Comparison of ENCODE assay signal across 5 worm cellular contexts in the genomic region with DNA sequence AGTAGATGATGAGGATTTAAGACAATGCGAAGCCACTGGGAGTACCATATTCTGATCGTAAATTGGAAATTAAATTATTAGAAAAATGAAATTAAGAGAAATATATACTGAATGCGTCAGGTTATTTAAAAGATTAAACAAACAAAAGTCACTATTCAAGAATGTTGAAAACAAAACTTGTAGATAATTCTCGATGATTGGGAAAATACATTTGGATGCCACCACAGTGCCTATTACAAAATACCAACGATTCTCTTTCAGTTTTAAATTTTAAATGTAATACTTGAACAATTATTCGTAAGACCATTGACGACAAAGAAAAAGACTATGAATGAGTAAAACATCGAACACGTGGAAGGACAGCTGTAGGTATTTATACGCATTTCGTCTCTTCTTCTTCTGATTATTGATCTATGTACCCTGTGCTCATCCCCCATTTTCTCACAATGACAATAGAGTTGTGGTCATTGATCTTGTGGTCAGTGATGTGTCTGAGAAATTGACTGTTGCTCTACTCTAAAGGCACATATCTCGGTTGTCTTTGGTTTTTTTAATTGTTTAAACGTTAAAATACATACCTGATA.
TF ChIP-seq lines count a peak whose summit lies in the region.

Gene C09B8.4, minus strand, starts transcription at position 51 of the 584 bp plus-strand sequence.

TF ChIP-seq in whole organism, L1 larva, 84 proteins besides CTCF, POLR2A, EP300 and RAD21 (continues in another document):
- no peak for TF ChIP-seq sptf-1 (tag; optimal IDR thresholded peaks at IDR 0.05; lab: Kevin White, UChicago)
- no peak for TF ChIP-seq mef-2 (tag; optimal IDR thresholded peaks at IDR 0.05; lab: Kevin White, UChicago)
- peak; percentile 87 for TF ChIP-seq nhr-71 (tag; optimal IDR thresholded peaks at IDR 0.05; lab: Kevin White, UChicago)
- no peak for TF ChIP-seq swsn-7 (tag; optimal IDR thresholded peaks at IDR 0.05; lab: Kevin White, UChicago)
- peak; percentile 47 for TF ChIP-seq xbp-1 (tag; optimal IDR thresholded peaks at IDR 0.05; lab: Kevin White, UChicago)
- no peak for TF ChIP-seq hlh-17 (GFP tag; optimal IDR thresholded peaks at IDR 0.05; lab: Kevin White, UChicago; ENCODE audit: borderline replicate concordance)
- no peak for TF ChIP-seq efl-1 (optimal IDR thresholded peaks at IDR 0.05; lab: Kevin White, UChicago)
- TF ChIP-seq efl-1 (GFP tag; optimal IDR thresholded peaks at IDR 0.05 in 1 of 2; lab: Kevin White, UChicago): no peak
- TF ChIP-seq lin-14 (GFP tag; optimal IDR thresholded peaks at IDR 0.05; lab: Kevin White, UChicago): peak; percentile 55
- TF ChIP-seq nhr-20 (tag; optimal IDR thresholded peaks at IDR 0.05; lab: Kevin White, UChicago): peak; percentile 63
- TF ChIP-seq aha-1 (tag; optimal IDR thresholded peaks at IDR 0.05; lab: Kevin White, UChicago): no peak
- TF ChIP-seq dsc-1 (tag; optimal IDR thresholded peaks at IDR 0.05; lab: Kevin White, UChicago): peak; percentile 44
- peak; percentile 38; the same call in 1 of the 2 replicates for TF ChIP-seq nhr-19 (GFP tag; conservative IDR thresholded peaks at IDR 0.05; lab: Robert Waterston, UW)
- TF ChIP-seq mab-9 (GFP tag; IDR thresholded peaks at IDR 0.05; lab: Robert Waterston, UW): no peak
- TF ChIP-seq lsy-2 (tag; optimal IDR thresholded peaks at IDR 0.05; lab: Kevin White, UChicago): peak in 1 of 2 experiments; percentile 18
- TF ChIP-seq snu-23 (GFP tag; optimal IDR thresholded peaks at IDR 0.05; lab: Kevin White, UChicago): peak; percentile 75

TF ChIP-seq in whole organism, L2 larva, 48 proteins besides CTCF, POLR2A, EP300 and RAD21:
- TF ChIP-seq nhr-237 (tag; optimal IDR thresholded peaks at IDR 0.05; lab: Kevin White, UChicago): no peak
- no peak for TF ChIP-seq unc-55 (GFP tag; optimal IDR thresholded peaks at IDR 0.05; lab: Kevin White, UChicago)
- TF ChIP-seq mdl-1 (tag; optimal IDR thresholded peaks at IDR 0.05; lab: Kevin White, UChicago): no peak
- peak; percentile 61 for TF ChIP-seq nhr-129 (tag; optimal IDR thresholded peaks at IDR 0.05; lab: Kevin White, UChicago)
- no peak for TF ChIP-seq skn-1 (tag; optimal IDR thresholded peaks at IDR 0.05; lab: Kevin White, UChicago)
- peak in 1 of 2 experiments; percentile 26 for TF ChIP-seq lsy-2 (tag; optimal IDR thresholded peaks at IDR 0.05; lab: Kevin White, UChicago)
- TF ChIP-seq crh-2 (tag; optimal IDR thresholded peaks at IDR 0.05; lab: Kevin White, UChicago): peak; percentile 13
- peak; percentile 65 for TF ChIP-seq F13H6.1 (tag; optimal IDR thresholded peaks at IDR 0.05; lab: Kevin White, UChicago)
- no peak for TF ChIP-seq nhr-23 (tag; optimal IDR thresholded peaks at IDR 0.05; lab: Kevin White, UChicago)
- TF ChIP-seq elt-1 (tag; optimal IDR thresholded peaks at IDR 0.05; lab: Kevin White, UChicago): no peak
- TF ChIP-seq snpc-4 (tag; optimal IDR thresholded peaks at IDR 0.05; lab: Kevin White, UChicago): no peak
- peak; percentile 71 for TF ChIP-seq sma-9 (GFP tag; optimal IDR thresholded peaks at IDR 0.05; lab: Kevin White, UChicago)
- TF ChIP-seq sma-9 (tag; optimal IDR thresholded peaks at IDR 0.05; lab: Kevin White, UChicago): no peak

TF ChIP-seq in whole organism, L4 larva, 104 proteins besides CTCF, POLR2A, EP300 and RAD21:
- TF ChIP-seq dve-1 (tag; optimal IDR thresholded peaks at IDR 0.05; lab: Kevin White, UChicago; ENCODE audit: insufficient read depth) (peak; percentile 36), D1046.2 (GFP tag; IDR thresholded peaks at IDR 0.05; lab: Robert Waterston, UW) (no peak)
TF ChIP-seq in whole organism, L4 larva: peak in this region for 1.

TF ChIP-seq in whole organism, mixed stage, embryonic, 35 proteins besides CTCF, POLR2A, EP300 and RAD21:
- peak; percentile 50 for TF ChIP-seq hlh-1 (tag; optimal IDR thresholded peaks at IDR 0.05; lab: Kevin White, UChicago)
- no peak for TF ChIP-seq ztf-11 (tag; optimal IDR thresholded peaks at IDR 0.05; lab: Kevin White, UChicago)
TF ChIP-seq in whole organism, mixed stage, embryonic: peak in this region for 1.

TF ChIP-seq in whole organism, young adult, 124 proteins besides CTCF, POLR2A, EP300 and RAD21:
- TF ChIP-seq nhr-80 (tag; optimal IDR thresholded peaks at IDR 0.05; lab: Kevin White, UChicago) (peak; percentile 0), hlh-12 (tag; optimal IDR thresholded peaks at IDR 0.05; lab: Kevin White, UChicago) (no peak), let-607 (tag; optimal IDR thresholded peaks at IDR 0.05; lab: Kevin White, UChicago) (peak in 1 of 2 experiments; percentile 87)
